Worm (Caenorhabditis elegans): Measurements from ENCODE around the gene K12H6.12.

- TF ChIP-seq nfya-1 (tag; optimal IDR thresholded peaks at IDR 0.05): no peak
- TF ChIP-seq ceh-9 (tag; optimal IDR thresholded peaks at IDR 0.05): no peak
- TF ChIP-seq nhr-11 (tag; optimal IDR thresholded peaks at IDR 0.05): no peak
- TF ChIP-seq gmeb-2 (tag; optimal IDR thresholded peaks at IDR 0.05): no peak
- no peak for TF ChIP-seq hlh-13 (GFP tag; optimal IDR thresholded peaks at IDR 0.05)
- TF ChIP-seq tbx-7 (tag; optimal IDR thresholded peaks at IDR 0.05): no peak
These were observed 6.2 kb upstream of the K12H6.12 start for ce11 chrII:2801764-2802163.
